Fruit fly (Drosophila melanogaster): ENCODE measurements around the gene CG16888.

dm6 chr2L:13803032-13803661 lies 9.9 kb downstream of the CG16888 start, which contains the start of gene CAH1:
- no peak for TF ChIP-seq CG8478 (optimal IDR thresholded peaks at IDR 0.05)
- no peak for TF ChIP-seq CTCF (optimal IDR thresholded peaks at IDR 0.05)
